Fruit fly (Drosophila melanogaster): Measurements from ENCODE around the gene Acsf2.

Acsf2 gene

DNA sequence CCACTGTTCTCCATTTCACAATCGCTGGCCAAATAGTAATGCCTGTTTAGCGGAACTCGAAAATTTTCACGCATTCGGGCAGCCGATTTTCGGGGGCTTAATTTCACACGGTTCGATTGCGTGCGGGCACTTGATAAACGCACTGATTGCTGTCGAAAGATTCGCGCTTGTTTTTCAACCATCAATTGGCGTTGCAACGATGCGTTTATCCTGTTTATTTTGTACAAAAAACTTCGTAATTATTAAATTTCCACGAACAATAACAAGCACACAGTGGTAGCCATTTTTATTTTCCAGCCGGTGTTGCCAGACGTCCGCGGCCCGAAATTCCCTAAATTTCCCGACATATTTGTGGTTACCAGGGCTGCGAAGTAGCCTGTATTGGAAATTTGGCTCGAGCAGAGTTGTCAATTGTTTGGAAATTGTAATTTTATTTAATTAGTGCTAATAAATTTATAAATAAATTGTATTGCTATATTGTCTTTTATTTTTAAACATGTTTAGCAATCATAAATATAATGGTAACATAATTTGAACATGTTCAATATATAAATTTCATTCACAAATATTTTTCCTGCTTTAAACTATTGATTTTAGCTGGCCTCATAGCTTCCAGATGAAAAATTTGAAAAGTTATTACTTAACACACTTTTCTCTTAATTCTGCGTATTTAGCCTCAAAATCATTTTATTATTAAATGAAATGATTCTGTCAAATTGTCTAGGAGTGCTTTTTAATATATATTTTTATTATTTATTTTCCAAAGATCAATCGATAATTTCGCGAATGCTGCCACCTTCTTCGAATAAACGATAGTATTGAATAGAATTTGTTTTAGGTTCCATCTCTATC, 15.4 kb downstream of the Acsf2 start, which contains the start of the genes Ncoa6 and cype (continued):
- TF ChIP-seq CG3726 (GFP tag; IDR thresholded peaks at IDR 0.05) (no peak), bigmax (GFP tag; optimal IDR thresholded peaks at IDR 0.05) (no peak), ssp (GFP tag; IDR thresholded peaks at IDR 0.05) (no peak), CG42726 (GFP tag; IDR thresholded peaks at IDR 0.05; ENCODE audit: partially characterized antibody) (peak; percentile 88), maf-S (GFP tag; optimal IDR thresholded peaks at IDR 0.05) (no peak), corto (GFP tag; optimal IDR thresholded peaks at IDR 0.05) (no peak), CG5180 (GFP tag; optimal IDR thresholded peaks at IDR 0.05) (no peak), CG17568 (GFP tag; optimal IDR thresholded peaks at IDR 0.05) (no peak), CG12942 (GFP tag; optimal IDR thresholded peaks at IDR 0.05) (peak; percentile 13), sisA (GFP tag; IDR thresholded peaks at IDR 0.05) (peak; percentile 28; the same call in 1 of the 2 replicates), CG1024 (GFP tag; IDR thresholded peaks at IDR 0.05) (no peak), chif (GFP tag; optimal IDR thresholded peaks at IDR 0.05) (no peak), Sox102F (GFP tag; optimal IDR thresholded peaks at IDR 0.05) (peak; percentile 49), Dip3 (GFP tag; optimal IDR thresholded peaks at IDR 0.05) (no peak), ap (GFP tag; IDR thresholded peaks at IDR 0.05) (no peak), Gug (GFP tag; IDR thresholded peaks at IDR 0.05) (no peak; the same call in 3 of the 4 replicates), D (optimal IDR thresholded peaks at IDR 0.05) (no peak), D (GFP tag; optimal IDR thresholded peaks at IDR 0.05) (no peak), Max (GFP tag; optimal IDR thresholded peaks at IDR 0.05) (no peak), CG10366 (GFP tag; IDR thresholded peaks at IDR 0.05) (peak; percentile 31), HLH4C (GFP tag; IDR thresholded peaks at IDR 0.05; ENCODE audit: partially characterized antibody) (peak; percentile 68), row (GFP tag; IDR thresholded peaks at IDR 0.05) (peak; percentile 84), CG1832 (GFP tag; optimal IDR thresholded peaks at IDR 0.05) (no peak), trem (tag; optimal IDR thresholded peaks at IDR 0.05) (peak; percentile 44), CG4707 (GFP tag; optimal IDR thresholded peaks at IDR 0.05) (no peak), CG6854 (GFP tag; optimal IDR thresholded peaks at IDR 0.05) (peak; percentile 6), CG12769 (tag; optimal IDR thresholded peaks at IDR 0.05) (no peak), bowl (GFP tag; IDR thresholded peaks at IDR 0.05) (no peak), CG17912 (GFP tag; optimal IDR thresholded peaks at IDR 0.05) (no peak), nom (GFP tag; optimal IDR thresholded peaks at IDR 0.05) (no peak), dm (GFP tag; optimal IDR thresholded peaks at IDR 0.05) (no peak), GATAe (GFP tag; conservative IDR thresholded peaks at IDR 0.05) (no peak), lola (GFP tag; optimal IDR thresholded peaks at IDR 0.05) (peak in 1 of 3 experiments; percentile 33), YL-1 (GFP tag; optimal IDR thresholded peaks at IDR 0.05) (peak; percentile 48), Fer2 (tag; optimal IDR thresholded peaks at IDR 0.05) (peak; percentile 48), CG11695 (GFP tag; IDR thresholded peaks at IDR 0.05) (no peak), sr (GFP tag; IDR thresholded peaks at IDR 0.05) (no peak), lmd (GFP tag; IDR thresholded peaks at IDR 0.05) (peak; percentile 17; the same call in 1 of the 2 replicates), Hmx (GFP tag; optimal IDR thresholded peaks at IDR 0.05) (no peak), Hr39 (optimal IDR thresholded peaks at IDR 0.05) (no peak), gcm (GFP tag; optimal IDR thresholded peaks at IDR 0.05) (peak; percentile 35), CG10147 (GFP tag; optimal IDR thresholded peaks at IDR 0.05) (no peak), btn (GFP tag; optimal IDR thresholded peaks at IDR 0.05) (no peak), CG7372 (GFP tag; IDR thresholded peaks at IDR 0.05) (no peak)

Measured in whole organism, embryonic.